Worm (Caenorhabditis elegans): Measurements from ENCODE around the gene F09E5.12.

Gene F09E5.12

DNA sequence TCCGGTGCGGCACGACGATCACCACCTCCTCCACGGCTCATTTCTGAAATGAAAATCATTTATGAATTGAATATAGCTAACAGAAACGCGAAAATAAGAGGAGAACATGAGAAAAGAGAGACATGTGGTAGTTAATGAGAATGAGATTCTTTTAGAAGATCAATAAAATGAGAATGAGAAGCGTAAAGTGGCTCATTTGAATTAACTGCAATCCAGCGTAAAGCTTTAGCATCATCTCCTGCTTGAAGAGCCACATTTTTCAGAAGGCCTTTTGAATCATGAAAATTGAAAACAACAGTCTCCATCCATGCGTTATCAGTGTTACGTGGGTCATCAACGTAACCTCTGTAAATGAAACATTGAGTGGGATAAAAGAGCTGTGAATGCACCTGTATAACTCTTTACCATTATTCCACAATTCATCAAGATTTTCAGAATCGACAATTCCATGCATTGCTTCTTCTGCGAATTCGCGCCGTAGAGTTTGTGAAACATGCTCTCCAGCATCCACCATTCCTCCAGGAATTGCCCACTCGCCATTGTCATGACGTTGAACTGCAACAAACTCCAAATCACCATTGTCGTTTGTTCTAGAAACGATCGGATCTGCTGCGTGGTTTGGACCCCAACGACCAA is 18.4 kb upstream of the F09E5.12 start, which contains the start of gene rsp-4:
TSS of gene rsp-4 (minus strand) at position 51 of the 636 bp plus-strand sequence.
- TF ChIP-seq ceh-83 (GFP tag; optimal IDR thresholded peaks at IDR 0.05) (no peak), zip-8 (tag; optimal IDR thresholded peaks at IDR 0.05) (no peak), mab-5 (tag; optimal IDR thresholded peaks at IDR 0.05) (no peak), cnd-1 (tag; optimal IDR thresholded peaks at IDR 0.05) (no peak), nhr-28 (tag; optimal IDR thresholded peaks at IDR 0.05) (no peak), nhr-237 (tag; optimal IDR thresholded peaks at IDR 0.05) (no peak)

DNA sequence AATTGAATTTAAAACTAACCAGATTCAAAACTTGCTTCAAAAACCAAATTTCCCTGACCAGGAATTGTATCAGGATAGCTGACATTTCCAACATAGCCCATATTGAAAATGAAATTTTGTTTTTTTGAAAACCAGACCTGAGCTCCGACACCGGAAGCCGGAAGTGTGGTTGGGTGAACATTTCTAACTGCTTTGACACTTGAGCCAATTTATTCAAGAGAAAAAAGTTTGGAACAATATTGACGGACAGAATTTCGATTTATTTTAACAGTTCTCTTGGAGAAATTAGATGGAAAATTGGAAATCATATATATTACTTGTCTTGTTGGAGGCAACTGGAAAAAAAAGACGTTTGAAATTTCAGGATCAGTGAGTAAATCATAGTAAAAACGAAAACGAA is 16.7 kb upstream of the F09E5.12 start, which contains the start of gene ccpp-6:
TSS of gene ccpp-6 (minus strand) at position 101 of the 400 bp plus-strand sequence.
- TF ChIP-seq nhr-76 (tag; optimal IDR thresholded peaks at IDR 0.05) = no peak
- no peak for TF ChIP-seq unc-120 (tag; optimal IDR thresholded peaks at IDR 0.05; ENCODE audit: poor library complexity, severe bottlenecking)
- no peak for TF ChIP-seq sptf-1 (tag; optimal IDR thresholded peaks at IDR 0.05)
- TF ChIP-seq nhr-237 (tag; optimal IDR thresholded peaks at IDR 0.05) = no peak
- TF ChIP-seq unc-39 (tag; optimal IDR thresholded peaks at IDR 0.05) = no peak
- no peak for TF ChIP-seq mep-1 (tag; optimal IDR thresholded peaks at IDR 0.05)
- no peak for TF ChIP-seq bed-3 (GFP tag; optimal IDR thresholded peaks at IDR 0.05)
- TF ChIP-seq mls-2 (tag; optimal IDR thresholded peaks at IDR 0.05) = no peak
- no peak for TF ChIP-seq hlh-1 (tag; optimal IDR thresholded peaks at IDR 0.05)
- no peak for TF ChIP-seq ceh-43 (GFP tag; optimal IDR thresholded peaks at IDR 0.05)
- TF ChIP-seq nhr-2 (tag; optimal IDR thresholded peaks at IDR 0.05) = no peak
- no peak for TF ChIP-seq lsy-2 (tag; optimal IDR thresholded peaks at IDR 0.05)
- no peak for TF ChIP-seq nhr-28 (tag; optimal IDR thresholded peaks at IDR 0.05)
- no peak for TF ChIP-seq mab-5 (tag; optimal IDR thresholded peaks at IDR 0.05)
- no peak for TF ChIP-seq lin-32 (GFP tag; optimal IDR thresholded peaks at IDR 0.05)
- no peak for TF ChIP-seq lin-13 (tag; optimal IDR thresholded peaks at IDR 0.05)
- no peak for TF ChIP-seq ceh-39 (tag; optimal IDR thresholded peaks at IDR 0.05)
- no peak for TF ChIP-seq elt-1 (tag; optimal IDR thresholded peaks at IDR 0.05; ENCODE audit: borderline replicate concordance, insufficient read depth)

DNA sequence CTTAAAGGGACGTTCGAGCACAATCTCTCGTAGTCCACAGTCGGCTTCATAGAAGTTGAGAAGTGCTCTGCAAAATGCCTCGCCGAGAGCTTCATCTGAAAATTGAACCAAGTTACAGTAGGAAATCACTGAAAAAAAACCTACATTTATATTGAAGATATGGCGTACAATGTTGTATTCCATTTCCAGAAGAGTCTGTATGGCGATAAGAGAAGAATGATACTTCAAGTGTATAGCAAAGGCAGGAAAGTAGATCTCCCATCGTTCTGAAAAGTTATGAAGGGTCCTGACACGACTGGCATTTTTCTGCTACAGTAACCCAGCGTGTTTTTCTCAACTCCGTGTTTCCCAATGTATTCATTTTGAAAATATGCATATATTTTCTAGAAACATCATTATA is 13.7 kb upstream of the F09E5.12 start:
- no peak for TF ChIP-seq nhr-28 (tag; optimal IDR thresholded peaks at IDR 0.05)
- TF ChIP-seq nhr-237 (tag; optimal IDR thresholded peaks at IDR 0.05) = no peak
- no peak for TF ChIP-seq elt-3 (tag; optimal IDR thresholded peaks at IDR 0.05)
- TF ChIP-seq ces-1 (GFP tag; optimal IDR thresholded peaks at IDR 0.05) = no peak
- TF ChIP-seq nhr-2 (tag; optimal IDR thresholded peaks at IDR 0.05) = no peak
- TF ChIP-seq unc-120 (tag; optimal IDR thresholded peaks at IDR 0.05; ENCODE audit: poor library complexity, severe bottlenecking) = no peak
- TF ChIP-seq hlh-1 (tag; optimal IDR thresholded peaks at IDR 0.05) = no peak
- no peak for TF ChIP-seq nhr-12 (tag; optimal IDR thresholded peaks at IDR 0.05)
- TF ChIP-seq ztf-11 (tag; optimal IDR thresholded peaks at IDR 0.05) = no peak
- no peak for TF ChIP-seq mep-1 (tag; optimal IDR thresholded peaks at IDR 0.05)
- no peak for TF ChIP-seq unc-39 (tag; optimal IDR thresholded peaks at IDR 0.05)
- no peak for TF ChIP-seq ceh-43 (GFP tag; optimal IDR thresholded peaks at IDR 0.05)
- TF ChIP-seq nhr-76 (tag; optimal IDR thresholded peaks at IDR 0.05) = no peak
- TF ChIP-seq drap-1 (GFP tag; optimal IDR thresholded peaks at IDR 0.05) = no peak
- no peak for TF ChIP-seq flh-1 (GFP tag; optimal IDR thresholded peaks at IDR 0.05)
- no peak for TF ChIP-seq M03D4.4 (tag; optimal IDR thresholded peaks at IDR 0.05)
- TF ChIP-seq ceh-39 (tag; optimal IDR thresholded peaks at IDR 0.05) = no peak
- no peak for TF ChIP-seq snpc-4 (tag; optimal IDR thresholded peaks at IDR 0.05)
- no peak for TF ChIP-seq elt-1 (tag; optimal IDR thresholded peaks at IDR 0.05; ENCODE audit: borderline replicate concordance, insufficient read depth)
- no peak for TF ChIP-seq mab-5 (tag; optimal IDR thresholded peaks at IDR 0.05)

DNA sequence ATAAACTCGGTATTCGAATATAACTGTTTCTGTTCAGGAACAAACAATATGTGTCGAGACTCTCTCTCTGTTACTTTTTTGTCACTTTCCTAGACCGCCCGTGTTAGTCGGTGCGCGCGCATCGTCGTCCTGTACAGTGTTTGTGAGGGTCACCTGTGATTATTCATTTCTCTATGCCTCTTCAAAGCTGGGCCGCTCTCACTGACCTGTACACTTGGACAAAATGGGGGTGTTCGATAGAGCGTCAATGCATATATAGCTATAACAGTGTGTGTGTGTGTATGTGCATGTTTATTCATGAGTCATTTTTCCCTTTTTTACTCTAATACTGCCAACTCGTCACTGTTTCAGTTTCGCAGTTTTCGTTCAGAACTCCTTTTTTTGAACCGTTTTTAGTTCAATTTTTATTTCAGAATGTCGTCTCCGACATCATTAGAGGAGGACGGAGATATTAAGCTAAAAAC is 9.1 kb upstream of the F09E5.12 start, which contains the start of gene pkc-3:
TSS of gene pkc-3 (plus strand) at position 414 of the 464 bp plus-strand sequence.
- no peak for TF ChIP-seq ceh-43 (GFP tag; optimal IDR thresholded peaks at IDR 0.05)
- no peak for TF ChIP-seq unc-62 (GFP tag; optimal IDR thresholded peaks at IDR 0.05)
- TF ChIP-seq flh-1 (GFP tag; optimal IDR thresholded peaks at IDR 0.05) = no peak
- no peak for TF ChIP-seq nhr-12 (tag; optimal IDR thresholded peaks at IDR 0.05)
- TF ChIP-seq ceh-39 (tag; optimal IDR thresholded peaks at IDR 0.05) = no peak
- peak; percentile 90 for TF ChIP-seq nhr-2 (tag; optimal IDR thresholded peaks at IDR 0.05)
- TF ChIP-seq ceh-83 (GFP tag; optimal IDR thresholded peaks at IDR 0.05) = no peak
- TF ChIP-seq M03D4.4 (tag; optimal IDR thresholded peaks at IDR 0.05) = no peak
- TF ChIP-seq mls-2 (tag; optimal IDR thresholded peaks at IDR 0.05) = no peak
- no peak for TF ChIP-seq unc-120 (tag; optimal IDR thresholded peaks at IDR 0.05; ENCODE audit: poor library complexity, severe bottlenecking)
- TF ChIP-seq nhr-28 (tag; optimal IDR thresholded peaks at IDR 0.05) = no peak
- TF ChIP-seq nhr-237 (tag; optimal IDR thresholded peaks at IDR 0.05) = peak; percentile 32
- TF ChIP-seq blmp-1 (tag; optimal IDR thresholded peaks at IDR 0.05) = no peak
- TF ChIP-seq sptf-1 (tag; optimal IDR thresholded peaks at IDR 0.05) = peak; percentile 20
- TF ChIP-seq snpc-4 (tag; optimal IDR thresholded peaks at IDR 0.05) = no peak
- TF ChIP-seq sem-2 (GFP tag; optimal IDR thresholded peaks at IDR 0.05) = no peak
- TF ChIP-seq lsy-2 (tag; optimal IDR thresholded peaks at IDR 0.05) = peak; percentile 2
- TF ChIP-seq elt-3 (tag; optimal IDR thresholded peaks at IDR 0.05) = no peak
- TF ChIP-seq unc-39 (tag; optimal IDR thresholded peaks at IDR 0.05) = no peak
- TF ChIP-seq bed-3 (GFP tag; optimal IDR thresholded peaks at IDR 0.05) = no peak
- no peak for TF ChIP-seq zip-8 (tag; optimal IDR thresholded peaks at IDR 0.05)
- no peak for TF ChIP-seq ces-1 (GFP tag; optimal IDR thresholded peaks at IDR 0.05)
- TF ChIP-seq lin-32 (GFP tag; optimal IDR thresholded peaks at IDR 0.05) = no peak
- no peak for TF ChIP-seq elt-1 (tag; optimal IDR thresholded peaks at IDR 0.05; ENCODE audit: borderline replicate concordance, insufficient read depth)
- TF ChIP-seq nhr-76 (tag; optimal IDR thresholded peaks at IDR 0.05) = no peak
- TF ChIP-seq tbx-8 (GFP tag; optimal IDR thresholded peaks at IDR 0.05) = no peak
- TF ChIP-seq lin-13 (tag; optimal IDR thresholded peaks at IDR 0.05) = no peak
- peak; percentile 47 for TF ChIP-seq mep-1 (tag; optimal IDR thresholded peaks at IDR 0.05)
- TF ChIP-seq cnd-1 (tag; optimal IDR thresholded peaks at IDR 0.05) = peak; percentile 24
- no peak for TF ChIP-seq drap-1 (GFP tag; optimal IDR thresholded peaks at IDR 0.05)
- TF ChIP-seq ztf-11 (tag; optimal IDR thresholded peaks at IDR 0.05) = no peak
- TF ChIP-seq mab-5 (tag; optimal IDR thresholded peaks at IDR 0.05) = no peak
- no peak for TF ChIP-seq hlh-1 (tag; optimal IDR thresholded peaks at IDR 0.05)
- TF ChIP-seq pha-4 (tag; optimal IDR thresholded peaks at IDR 0.05) = no peak
- TF ChIP-seq ham-2 (GFP tag; optimal IDR thresholded peaks at IDR 0.05) = peak; percentile 57
